Worm (Caenorhabditis elegans): ENCODE data around the gene nhr-54.

nhr-54 gene

DNA sequence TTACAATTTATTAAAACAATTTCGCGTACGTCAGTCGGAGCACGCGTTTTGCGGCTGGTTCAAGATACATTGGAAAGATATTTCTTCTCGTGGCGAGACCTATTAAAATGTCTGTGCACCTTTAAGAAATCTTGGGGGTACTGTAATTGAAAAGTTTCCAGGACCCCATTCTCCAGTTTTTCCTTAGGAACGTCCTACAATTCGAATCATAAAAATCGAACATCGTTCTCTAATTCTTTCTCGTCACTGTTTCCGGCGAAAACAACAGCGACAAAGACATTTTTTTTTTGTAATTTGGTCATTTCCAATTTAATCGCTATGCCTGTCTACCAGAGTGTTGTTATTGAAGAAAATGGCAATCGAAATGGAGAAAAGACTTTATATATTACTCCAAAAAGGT lies 31.0 kb upstream of the nhr-54 start, which contains the start of gene Y32B12B.1:
TSS of gene Y32B12B.1 (plus strand) at position 301 of the 400 bp plus-strand sequence.
- TF ChIP-seq nhr-76 (tag; optimal IDR thresholded peaks at IDR 0.05), result no peak
- no peak for TF ChIP-seq lin-39 (tag; optimal IDR thresholded peaks at IDR 0.05)
- TF ChIP-seq pqm-1 (tag; optimal IDR thresholded peaks at IDR 0.05), result no peak
- no peak for TF ChIP-seq fkh-10 (GFP tag; optimal IDR thresholded peaks at IDR 0.05)
- TF ChIP-seq aly-2 (tag; optimal IDR thresholded peaks at IDR 0.05), result no peak
- no peak for TF ChIP-seq elt-3 (tag; optimal IDR thresholded peaks at IDR 0.05)
- TF ChIP-seq eor-1 (tag; optimal IDR thresholded peaks at IDR 0.05), result no peak

DNA sequence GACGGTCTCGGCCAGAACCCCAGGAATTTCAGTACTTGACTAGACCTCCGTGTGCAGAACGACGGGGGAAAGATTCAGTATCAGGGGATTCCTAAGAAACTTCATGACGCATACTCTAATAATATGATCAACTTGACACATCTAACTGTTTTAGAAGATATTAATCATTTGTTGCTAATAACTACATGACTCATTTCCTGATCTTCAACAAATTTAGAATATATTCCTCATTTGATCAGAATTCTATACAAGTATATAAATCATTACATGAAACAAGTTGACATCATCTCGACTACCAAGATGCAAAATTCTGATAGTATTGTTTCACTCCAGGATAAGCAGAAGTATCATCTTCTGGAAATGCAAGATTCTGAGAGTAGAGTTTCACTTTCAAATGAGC lies 29.4 kb upstream of the nhr-54 start, which contains the start of gene Y32B12B.8:
TSS of gene Y32B12B.8 (plus strand) at position 301 of the 400 bp plus-strand sequence.
- TF ChIP-seq nhr-237 (tag; optimal IDR thresholded peaks at IDR 0.05), result no peak
- no peak for TF ChIP-seq pha-4 (tag; optimal IDR thresholded peaks at IDR 0.05)
- no peak for TF ChIP-seq nhr-11 (tag; optimal IDR thresholded peaks at IDR 0.05)
- no peak for TF ChIP-seq mml-1 (tag; optimal IDR thresholded peaks at IDR 0.05)
- no peak for TF ChIP-seq nhr-43 (tag; optimal IDR thresholded peaks at IDR 0.05; ENCODE audit: poor library complexity, severe bottlenecking)
- no peak for TF ChIP-seq ztf-4 (tag; optimal IDR thresholded peaks at IDR 0.05)
- no peak for TF ChIP-seq lsy-12 (tag; optimal IDR thresholded peaks at IDR 0.05)
- TF ChIP-seq tbx-2 (tag; optimal IDR thresholded peaks at IDR 0.05), result no peak
- TF ChIP-seq eor-1 (tag; optimal IDR thresholded peaks at IDR 0.05), result no peak
- TF ChIP-seq nfya-1 (tag; optimal IDR thresholded peaks at IDR 0.05; ENCODE audit: insufficient read depth), result no peak
- TF ChIP-seq ZK546.5 (tag; optimal IDR thresholded peaks at IDR 0.05), result no peak
- no peak for TF ChIP-seq egl-5 (tag; optimal IDR thresholded peaks at IDR 0.05)

DNA sequence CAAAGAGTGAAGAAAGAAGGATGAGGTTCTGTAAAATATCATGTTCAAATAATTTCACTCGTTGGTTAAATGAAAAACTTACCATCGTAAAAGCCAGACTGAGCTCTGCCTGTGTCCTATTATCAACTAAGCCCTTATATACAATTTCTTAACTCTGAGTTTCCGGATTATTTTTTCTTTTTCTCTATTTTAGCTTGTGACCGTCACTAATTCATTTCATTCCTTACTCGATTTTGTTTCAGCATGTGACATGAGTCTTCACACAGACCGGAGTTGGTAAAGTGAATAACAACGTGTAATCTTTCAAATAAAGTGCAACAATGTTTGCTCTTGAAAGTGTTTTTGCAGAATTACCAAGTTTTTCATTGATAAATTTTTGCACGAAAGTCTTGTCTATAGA lies 28.3 kb upstream of the nhr-54 start, which contains the start of gene cpr-2:
TSS of gene cpr-2 (minus strand) at position 101 of the 400 bp plus-strand sequence.
- TF ChIP-seq pha-4 (tag; optimal IDR thresholded peaks at IDR 0.05), result no peak
- no peak for TF ChIP-seq fos-1 (tag; optimal IDR thresholded peaks at IDR 0.05)
- no peak for TF ChIP-seq mml-1 (tag; optimal IDR thresholded peaks at IDR 0.05)
- TF ChIP-seq mdl-1 (tag; optimal IDR thresholded peaks at IDR 0.05), result no peak
- no peak for TF ChIP-seq nhr-12 (tag; optimal IDR thresholded peaks at IDR 0.05)
- TF ChIP-seq egl-27 (tag; optimal IDR thresholded peaks at IDR 0.05), result no peak
- TF ChIP-seq ceh-16 (tag; optimal IDR thresholded peaks at IDR 0.05), result no peak
- TF ChIP-seq ceh-9 (tag; optimal IDR thresholded peaks at IDR 0.05), result no peak
- no peak for TF ChIP-seq nhr-11 (tag; optimal IDR thresholded peaks at IDR 0.05)
- no peak for TF ChIP-seq ztf-4 (tag; optimal IDR thresholded peaks at IDR 0.05)
- TF ChIP-seq ceh-82 (tag; optimal IDR thresholded peaks at IDR 0.05), result no peak
- TF ChIP-seq jun-1 (tag; optimal IDR thresholded peaks at IDR 0.05), result no peak
- no peak for TF ChIP-seq hmg-11 (tag; optimal IDR thresholded peaks at IDR 0.05)
- TF ChIP-seq nhr-76 (tag; optimal IDR thresholded peaks at IDR 0.05), result no peak
- no peak for TF ChIP-seq elt-2 (tag; optimal IDR thresholded peaks at IDR 0.05)
- no peak for TF ChIP-seq ceh-28 (tag; optimal IDR thresholded peaks at IDR 0.05)

DNA sequence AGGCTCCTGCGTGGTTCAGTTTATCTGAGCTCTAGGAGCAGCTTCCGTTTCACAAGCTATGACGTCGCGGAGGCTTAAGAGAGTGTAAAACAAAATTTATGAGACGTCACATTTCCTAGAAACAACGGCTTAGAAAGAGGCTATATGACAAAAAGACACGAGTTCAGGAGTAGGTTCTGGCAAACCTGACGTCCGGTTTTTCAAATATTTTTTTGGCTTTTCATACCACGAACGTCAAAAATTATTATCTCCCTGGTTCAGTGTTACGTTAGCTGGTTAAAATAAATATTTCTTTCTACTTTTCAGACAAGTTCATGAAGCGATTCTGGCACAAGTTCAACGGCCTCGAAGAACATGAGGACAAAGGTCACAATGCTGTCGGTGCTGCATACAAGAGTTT lies 22.1 kb upstream of the nhr-54 start, which contains the start of gene F36D3.16:
TSS of gene F36D3.16 (plus strand) at position 301 of the 400 bp plus-strand sequence.
- TF ChIP-seq tbx-2 (tag; optimal IDR thresholded peaks at IDR 0.05), result no peak
- no peak for TF ChIP-seq elt-1 (tag; optimal IDR thresholded peaks at IDR 0.05)
- TF ChIP-seq lsy-12 (tag; optimal IDR thresholded peaks at IDR 0.05), result no peak
- TF ChIP-seq ceh-16 (tag; optimal IDR thresholded peaks at IDR 0.05), result no peak
- TF ChIP-seq mml-1 (tag; optimal IDR thresholded peaks at IDR 0.05), result no peak
- no peak for TF ChIP-seq lin-15B (tag; optimal IDR thresholded peaks at IDR 0.05)
- no peak for TF ChIP-seq ceh-28 (tag; optimal IDR thresholded peaks at IDR 0.05)
- no peak for TF ChIP-seq eor-1 (tag; optimal IDR thresholded peaks at IDR 0.05)

DNA sequence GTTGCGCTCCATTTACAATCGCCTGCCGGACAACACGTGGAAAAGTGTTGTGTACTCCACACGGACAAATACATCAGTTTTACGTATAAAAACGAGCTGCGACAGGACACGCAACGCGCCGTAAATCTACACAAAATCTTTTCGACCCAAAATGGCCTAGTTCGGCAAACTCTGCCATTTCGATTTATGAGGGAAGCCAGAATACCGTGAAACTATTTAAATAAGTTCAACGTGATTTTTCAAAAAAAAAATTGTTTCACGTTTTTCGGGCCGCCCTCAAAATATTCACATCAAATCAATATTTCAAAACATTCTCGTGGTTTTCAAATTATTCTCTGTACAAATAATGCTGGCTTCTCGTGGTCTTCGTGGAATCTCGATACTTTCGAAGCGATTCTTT lies 21.1 kb upstream of the nhr-54 start, which contains the start of gene F36D3.8:
TSS of gene F36D3.8 (plus strand) at position 301 of the 400 bp plus-strand sequence.
- TF ChIP-seq nhr-67 (tag; optimal IDR thresholded peaks at IDR 0.05) (no peak), daf-12 (tag; optimal IDR thresholded peaks at IDR 0.05) (no peak), ceh-28 (tag; optimal IDR thresholded peaks at IDR 0.05) (no peak), mml-1 (tag; optimal IDR thresholded peaks at IDR 0.05) (no peak), lin-39 (tag; optimal IDR thresholded peaks at IDR 0.05) (no peak), fos-1 (tag; optimal IDR thresholded peaks at IDR 0.05) (no peak)
